Worm (Caenorhabditis elegans): Measurements from ENCODE around the gene ZK616.3.

ZK616.3 gene

ce11 chrIV:5360533-5360932 lies 36.3 kb upstream of the ZK616.3 start, which contains the start of gene F41H10.5:
Gene F41H10.5, plus strand, starts transcription at chrIV:5360907.
- TF ChIP-seq F13H6.1 (tag; optimal IDR thresholded peaks at IDR 0.05): no peak
- TF ChIP-seq syd-9 (tag; optimal IDR thresholded peaks at IDR 0.05): no peak
- no peak for TF ChIP-seq ama-1 (optimal IDR thresholded peaks at IDR 0.05)
- TF ChIP-seq nfya-1 (tag; optimal IDR thresholded peaks at IDR 0.05): peak; percentile 75
- no peak for TF ChIP-seq mec-3 (tag; optimal IDR thresholded peaks at IDR 0.05; ENCODE audit: borderline replicate concordance)
- no peak for TF ChIP-seq npax-4 (tag; optimal IDR thresholded peaks at IDR 0.05)
- TF ChIP-seq odd-2 (tag; optimal IDR thresholded peaks at IDR 0.05): no peak

DNA sequence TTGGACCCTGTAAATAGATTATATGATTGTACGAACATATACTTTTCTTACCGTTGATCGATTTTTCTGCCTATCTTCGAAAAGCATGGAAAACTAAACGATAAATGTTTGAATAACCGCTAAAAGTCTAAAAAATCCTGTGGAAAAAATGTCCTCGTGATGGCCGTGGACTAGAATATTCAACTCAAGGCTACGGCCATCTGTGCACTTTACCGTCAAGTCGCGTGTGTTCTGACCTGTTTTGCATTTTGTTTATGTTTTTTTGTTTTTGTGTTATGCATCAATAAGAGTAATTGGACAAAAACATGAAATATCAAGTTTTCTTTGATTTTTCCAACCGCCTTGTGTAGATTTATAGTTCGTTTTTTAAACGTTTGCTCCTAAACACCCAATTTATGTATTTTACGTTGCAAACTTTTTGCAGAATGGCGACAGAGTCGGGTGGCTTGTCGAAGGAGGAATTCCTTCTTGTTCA lies 32.7 kb upstream of the ZK616.3 start, which contains the start of the genes hda-6 and F41H10.4:
TSS of gene hda-6 (minus strand) at position 172 of the 475 bp plus-strand sequence.
TSS of gene F41H10.4 (plus strand) at position 425 of the 475 bp plus-strand sequence.
- TF ChIP-seq fkh-6 (tag; optimal IDR thresholded peaks at IDR 0.05): no peak
- no peak for TF ChIP-seq ceh-34 (tag; optimal IDR thresholded peaks at IDR 0.05)
- no peak for TF ChIP-seq dmd-4 (tag; optimal IDR thresholded peaks at IDR 0.05; ENCODE audit: borderline replicate concordance)
- no peak for TF ChIP-seq pat-9 (tag; optimal IDR thresholded peaks at IDR 0.05)
- no peak for TF ChIP-seq pros-1 (tag; optimal IDR thresholded peaks at IDR 0.05)
- no peak for TF ChIP-seq ceh-19 (GFP tag; optimal IDR thresholded peaks at IDR 0.05)
- no peak for TF ChIP-seq unc-3 (GFP tag; conservative IDR thresholded peaks at IDR 0.05)
- no peak for TF ChIP-seq unc-3 (tag; optimal IDR thresholded peaks at IDR 0.05)
- no peak for TF ChIP-seq sox-4 (tag; optimal IDR thresholded peaks at IDR 0.05)
- TF ChIP-seq fkh-10 (GFP tag; optimal IDR thresholded peaks at IDR 0.05): no peak
- no peak for TF ChIP-seq ceh-6 (GFP tag; optimal IDR thresholded peaks at IDR 0.05)
- TF ChIP-seq F13H6.1 (tag; optimal IDR thresholded peaks at IDR 0.05): no peak
- TF ChIP-seq ceh-9 (tag; optimal IDR thresholded peaks at IDR 0.05): no peak
- no peak for TF ChIP-seq nhr-11 (tag; optimal IDR thresholded peaks at IDR 0.05)
- no peak for TF ChIP-seq ztf-16 (tag; optimal IDR thresholded peaks at IDR 0.05)
- peak; percentile 69 for TF ChIP-seq ceh-2 (tag; optimal IDR thresholded peaks at IDR 0.05)
- peak; percentile 36 for TF ChIP-seq hlh-8 (tag; optimal IDR thresholded peaks at IDR 0.05)
- TF ChIP-seq elt-4 (tag; optimal IDR thresholded peaks at IDR 0.05): no peak
- no peak for TF ChIP-seq nhr-232 (tag; optimal IDR thresholded peaks at IDR 0.05)
- no peak for TF ChIP-seq pha-4 (tag; optimal IDR thresholded peaks at IDR 0.05)
- TF ChIP-seq gmeb-2 (tag; optimal IDR thresholded peaks at IDR 0.05): no peak
- TF ChIP-seq npax-4 (tag; optimal IDR thresholded peaks at IDR 0.05): no peak
- TF ChIP-seq odd-2 (tag; optimal IDR thresholded peaks at IDR 0.05): no peak
- TF ChIP-seq C08G9.2 (tag; optimal IDR thresholded peaks at IDR 0.05): peak; percentile 88
- TF ChIP-seq syd-9 (tag; optimal IDR thresholded peaks at IDR 0.05): no peak
- TF ChIP-seq rnt-1 (tag; optimal IDR thresholded peaks at IDR 0.05): peak; percentile 49
- TF ChIP-seq pag-3 (tag; optimal IDR thresholded peaks at IDR 0.05; ENCODE audit: borderline replicate concordance): no peak
- TF ChIP-seq unc-42 (tag; optimal IDR thresholded peaks at IDR 0.05): no peak
- TF ChIP-seq C38D4.7 (GFP tag; optimal IDR thresholded peaks at IDR 0.05): no peak
- TF ChIP-seq unc-86 (tag; optimal IDR thresholded peaks at IDR 0.05): no peak
- peak; percentile 24 for TF ChIP-seq ref-2 (tag; optimal IDR thresholded peaks at IDR 0.05)
- TF ChIP-seq hlh-30 (tag; optimal IDR thresholded peaks at IDR 0.05; ENCODE audit: insufficient read depth): peak; percentile 82
- TF ChIP-seq elt-2 (tag; optimal IDR thresholded peaks at IDR 0.05): peak; percentile 37
- no peak for TF ChIP-seq K09A11.1 (tag; optimal IDR thresholded peaks at IDR 0.05; ENCODE audit: insufficient read depth)
- no peak for TF ChIP-seq lin-11 (tag; optimal IDR thresholded peaks at IDR 0.05)
- no peak for TF ChIP-seq T23F11.4 (GFP tag; optimal IDR thresholded peaks at IDR 0.05)
- no peak for TF ChIP-seq pqm-1 (tag; optimal IDR thresholded peaks at IDR 0.05)
- no peak for TF ChIP-seq madf-2 (tag; optimal IDR thresholded peaks at IDR 0.05)
- no peak for TF ChIP-seq che-1 (tag; optimal IDR thresholded peaks at IDR 0.05)
- no peak for TF ChIP-seq fax-1 (tag; optimal IDR thresholded peaks at IDR 0.05)
- no peak for TF ChIP-seq sdc-2 (tag; optimal IDR thresholded peaks at IDR 0.05)
- TF ChIP-seq pha-2 (tag; optimal IDR thresholded peaks at IDR 0.05): no peak
- no peak for TF ChIP-seq ceh-48 (tag; optimal IDR thresholded peaks at IDR 0.05)
- TF ChIP-seq ceh-14 (tag; optimal IDR thresholded peaks at IDR 0.05): no peak
- peak; percentile 65 for TF ChIP-seq pax-1 (tag; optimal IDR thresholded peaks at IDR 0.05)
- no peak for TF ChIP-seq Y22D7AL.16 (tag; optimal IDR thresholded peaks at IDR 0.05)
- no peak for TF ChIP-seq dve-1 (tag; optimal IDR thresholded peaks at IDR 0.05)
- no peak for TF ChIP-seq K02D7.2 (tag; optimal IDR thresholded peaks at IDR 0.05)
